Worm (Caenorhabditis elegans): ENCODE measurements around the gene C37C3.12.

- TF ChIP-seq him-1 (tag; optimal IDR thresholded peaks at IDR 0.05) (no peak), dao-5 (tag; optimal IDR thresholded peaks at IDR 0.05) (no peak), W03F9.2 (tag; optimal IDR thresholded peaks at IDR 0.05) (no peak)
Measured at ce11 chrV:7888036-7888435, 48.7 kb upstream of the C37C3.12 start.
